Fruit fly (Drosophila melanogaster) whole organism, embryonic: ENCODE data around the gene east.

Experiments used
- CG11695 ChIP-seq: fragments of 200-800 bp; sonication (Bioruptor generic); IDR thresholded peaks from 3 replicates; pipeline ENCODE4 v1.3.6; 2022; ENCODE audit warnings: missing biosample characterization, missing genetic modification characterization
- CG12659 ChIP-seq: fragments of 200-800 bp; sonication (Bioruptor generic); optimal IDR thresholded peaks from 3 replicates; lab custom pipeline; 2017; ENCODE audit warnings: mild to moderate bottlenecking, missing biosample characterization, missing genetic modification reagents, missing genetic modification characterization
- CG13123 ChIP-seq: fragments of 200-800 bp; sonication (Bioruptor generic); optimal IDR thresholded peaks from 2 replicates; lab custom pipeline; 2016; ENCODE audit warnings: missing biosample characterization, missing genetic modification characterization
- CG13424 ChIP-seq: fragments of 200-800 bp; sonication (Bioruptor generic); optimal IDR thresholded peaks from 2 replicates; lab custom pipeline; 2019; ENCODE audit warnings: missing biosample characterization, mild to moderate bottlenecking, missing genetic modification characterization, moderate library complexity
- CG15269 ChIP-seq: fragments of 200-800 bp; sonication (Bioruptor generic); optimal IDR thresholded peaks from 2 replicates; lab custom pipeline; 2018; ENCODE audit warnings: missing biosample characterization, mild to moderate bottlenecking, missing genetic modification characterization, moderate library complexity
- CG1792 ChIP-seq: fragments of 200-800 bp; sonication (Bioruptor generic); optimal IDR thresholded peaks from 2 replicates; lab custom pipeline; 2016; ENCODE audit warnings: missing biosample characterization, missing genetic modification characterization
- CG18619 ChIP-seq: fragments of 200-800 bp; sonication (Bioruptor generic); optimal IDR thresholded peaks from 3 replicates; lab custom pipeline; 2017; ENCODE audit warnings: missing biosample characterization, mild to moderate bottlenecking, missing genetic modification characterization
- CG3065 ChIP-seq: fragments of 200-800 bp; sonication (Bioruptor generic); optimal IDR thresholded peaks from 2 replicates; lab custom pipeline; 2016; ENCODE audit warnings: missing biosample characterization, missing genetic modification characterization
- CG31441 ChIP-seq: fragments of 200-800 bp; sonication (Bioruptor generic); IDR thresholded peaks from 2 replicates; pipeline ENCODE4 v1.3.6; 2022; ENCODE audit warnings: missing biosample characterization, missing genetic modification characterization
- CG33213 ChIP-seq: fragments of 200-800 bp; sonication (Bioruptor generic); optimal IDR thresholded peaks from 3 replicates; lab custom pipeline; 2016; ENCODE audit warnings: missing biosample characterization, missing genetic modification characterization
- CG33557 ChIP-seq: fragments of 200-800 bp; sonication (Bioruptor generic); optimal IDR thresholded peaks from 2 replicates; lab custom pipeline; 2019; ENCODE audit warnings: missing biosample characterization, mild to moderate bottlenecking, missing genetic modification characterization, moderate library complexity
- CG3407 ChIP-seq: fragments of 200-800 bp; sonication (Bioruptor generic); optimal IDR thresholded peaks from 2 replicates; lab custom pipeline; 2018; ENCODE audit warnings: missing biosample characterization, mild to moderate bottlenecking, missing genetic modification characterization
- CG34422 ChIP-seq: fragments of 200-800 bp; sonication (Bioruptor generic); IDR thresholded peaks from 3 replicates; pipeline ENCODE4 v1.3.6; 2022; ENCODE audit warnings: missing biosample characterization, missing genetic modification characterization
- CG3838 ChIP-seq: fragments of 200-800 bp; sonication (Bioruptor generic); optimal IDR thresholded peaks from 3 replicates; lab custom pipeline; 2016; ENCODE audit warnings: missing biosample characterization, missing genetic modification characterization
- CG7987 ChIP-seq: fragments of 200-800 bp; sonication (Bioruptor generic); optimal IDR thresholded peaks from 2 replicates; lab custom pipeline; 2018; ENCODE audit warnings: missing biosample characterization, mild to moderate bottlenecking, missing genetic modification characterization, moderate library complexity
- CG8944 ChIP-seq: fragments of 200-800 bp; sonication (Bioruptor generic); optimal IDR thresholded peaks from 3 replicates; lab custom pipeline; 2016; ENCODE audit warnings: missing biosample characterization, missing genetic modification characterization
- CG9437 ChIP-seq: fragments of 200-800 bp; sonication (Bioruptor generic); optimal IDR thresholded peaks from 2 replicates; lab custom pipeline; 2018; ENCODE audit warnings: missing biosample characterization, mild to moderate bottlenecking, missing genetic modification characterization
- D19A ChIP-seq: fragments of 200-800 bp; optimal IDR thresholded peaks from 3 replicates; lab custom pipeline; 2019; ENCODE audit warnings: missing biosample characterization, mild to moderate bottlenecking, missing genetic modification characterization, moderate library complexity
- GATAe ChIP-seq: fragments of 200-800 bp; sonication (Bioruptor generic); conservative IDR thresholded peaks from 2 replicates; pipeline ENCODE4 v1.3.6; 2022; ENCODE audit warnings: missing biosample characterization, missing genetic modification characterization
- HLHmδ ChIP-seq: fragments of 200-800 bp; sonication (Bioruptor generic); optimal IDR thresholded peaks from 2 replicates; lab custom pipeline; 2018; ENCODE audit warnings: missing biosample characterization, mild to moderate bottlenecking, missing genetic modification characterization, moderate library complexity
- Lim3 ChIP-seq: fragments of 200-800 bp; sonication (Bioruptor generic); IDR thresholded peaks from 2 replicates; pipeline ENCODE4 v1.3.6; 2022; ENCODE audit warnings: missing biosample characterization, missing genetic modification characterization
- MBD-R2 ChIP-seq: fragments of 200-800 bp; sonication (Bioruptor generic); IDR thresholded peaks from 2 replicates; pipeline ENCODE4 v1.3.6; 2022; ENCODE audit warnings: missing biosample characterization, missing genetic modification characterization
- Nf-YC ChIP-seq: fragments of 200-800 bp; optimal IDR thresholded peaks from 3 replicates; lab custom pipeline; 2019; ENCODE audit warnings: missing biosample characterization, mild to moderate bottlenecking, missing genetic modification characterization, moderate library complexity
- Pdp1 ChIP-seq, 2 experiments: fragments of 200-800 bp; sonication (Bioruptor generic); optimal IDR thresholded peaks; 3 replicates each; lab custom pipeline; 2016; ENCODE audit warnings: missing biosample characterization in 2 of 2, missing genetic modification characterization in 2 of 2, mild to moderate bottlenecking in 1 of 2, moderate library complexity in 1 of 2
- Usf ChIP-seq: fragments of 200-800 bp; sonication (Bioruptor generic); optimal IDR thresholded peaks from 2 replicates; lab custom pipeline; 2017; ENCODE audit warnings: missing genotype, missing biosample characterization, missing genetic modification characterization
- Vsx1 ChIP-seq: fragments of 200-800 bp; sonication (Bioruptor generic); optimal IDR thresholded peaks from 2 replicates; lab custom pipeline; 2017; ENCODE audit warnings: missing biosample characterization, mild to moderate bottlenecking, missing genetic modification characterization, missing genetic modification reagents
- az2 ChIP-seq: fragments of 200-800 bp; sonication (Bioruptor generic); optimal IDR thresholded peaks from 3 replicates; lab custom pipeline; 2016; ENCODE audit warnings: missing biosample characterization, missing genetic modification characterization
- bigmax ChIP-seq: fragments of 200-800 bp; sonication (Bioruptor generic); optimal IDR thresholded peaks from 2 replicates; lab custom pipeline; 2018; ENCODE audit warnings: missing biosample characterization, mild to moderate bottlenecking, missing genetic modification characterization
- chn ChIP-seq: fragments of 200-800 bp; sonication (Bioruptor generic); optimal IDR thresholded peaks from 2 replicates; lab custom pipeline; 2016; ENCODE audit warnings: missing biosample characterization, missing genetic modification characterization
- dan ChIP-seq: fragments of 200-800 bp; sonication (Bioruptor generic); IDR thresholded peaks from 2 replicates; pipeline ENCODE4 v1.3.6; 2022; ENCODE audit warnings: missing biosample characterization, missing genetic modification characterization
- esg ChIP-seq: fragments of 200-800 bp; sonication (Bioruptor generic); conservative IDR thresholded peaks from 2 replicates; pipeline ENCODE4 v1.3.6; 2022; ENCODE audit warnings: missing biosample characterization, missing genetic modification characterization
- exex ChIP-seq: fragments of 200-800 bp; sonication (Bioruptor generic); optimal IDR thresholded peaks from 4 replicates; lab custom pipeline; 2018; ENCODE audit warnings: missing biosample characterization, mild to moderate bottlenecking, missing genetic modification characterization, moderate library complexity
- gcm2 ChIP-seq: fragments of 200-800 bp; sonication (Bioruptor generic); optimal IDR thresholded peaks from 2 replicates; lab custom pipeline; 2016; ENCODE audit warnings: missing biosample characterization, missing genetic modification characterization
- grau ChIP-seq: fragments of 200-800 bp; optimal IDR thresholded peaks from 3 replicates; lab custom pipeline; 2019; ENCODE audit warnings: missing biosample characterization, mild to moderate bottlenecking, missing genetic modification characterization, moderate library complexity
- gsb-n ChIP-seq: fragments of 200-800 bp; sonication (Bioruptor generic); optimal IDR thresholded peaks from 3 replicates; lab custom pipeline; 2018; ENCODE audit warnings: missing biosample characterization, mild to moderate bottlenecking, missing genetic modification characterization
- kah ChIP-seq: fragments of 200-800 bp; sonication (Bioruptor generic); optimal IDR thresholded peaks from 2 replicates; lab custom pipeline; 2018; ENCODE audit warnings: missing biosample characterization, mild to moderate bottlenecking, missing genetic modification characterization
- sc ChIP-seq, 3 experiments: fragments of >200 bp in 2 of 3; fragments of 200-800 bp in 1 of 3; sonication (Bioruptor generic) in 1 of 3; optimal IDR thresholded peaks; 2 replicates in 2 of 3; 3 replicates in 1 of 3; lab custom pipeline; 2017; ENCODE audit warnings: mild to moderate bottlenecking in 1 of 3, missing biosample characterization in 1 of 3, missing genetic modification characterization in 1 of 3, missing genetic modification reagents in 1 of 3
- shn ChIP-seq: fragments of 200-800 bp; sonication (Bioruptor generic); optimal IDR thresholded peaks from 3 replicates; lab custom pipeline; 2016; ENCODE audit warnings: missing biosample characterization, missing genetic modification characterization
- slou ChIP-seq: fragments of 200-800 bp; sonication (Bioruptor generic); optimal IDR thresholded peaks from 3 replicates; lab custom pipeline; 2016; ENCODE audit warnings: missing biosample characterization, missing genetic modification characterization
- sqz ChIP-seq: fragments of 200-800 bp; sonication (Bioruptor generic); optimal IDR thresholded peaks from 3 replicates; lab custom pipeline; 2018; ENCODE audit warnings: missing biosample characterization, mild to moderate bottlenecking, missing genetic modification characterization
- stc ChIP-seq: fragments of 200-800 bp; sonication (Bioruptor generic); IDR thresholded peaks from 2 replicates; pipeline ENCODE4 v1.3.6; 2022; ENCODE audit warnings: missing biosample characterization, missing genetic modification characterization
- sug ChIP-seq: fragments of 200-800 bp; optimal IDR thresholded peaks from 2 replicates; lab custom pipeline; 2019; ENCODE audit warnings: missing biosample characterization, mild to moderate bottlenecking, missing genetic modification characterization, moderate library complexity
- tll ChIP-seq, 2 experiments: fragments of 200-800 bp in 1 of 2; fragments of >200 bp in 1 of 2; sonication (Bioruptor generic) in 1 of 2; optimal IDR thresholded peaks; 2 replicates each; lab custom pipeline; 2017 to 2019; ENCODE audit warnings: missing biosample characterization in 2 of 2, missing genetic modification characterization in 2 of 2, mild to moderate bottlenecking in 1 of 2, moderate library complexity in 1 of 2
- vvl ChIP-seq: fragments of 200-800 bp; sonication (Bioruptor generic); IDR thresholded peaks from 2 replicates; pipeline ENCODE4 v1.3.6; 2022; ENCODE audit warnings: missing biosample characterization, missing genetic modification characterization
- wdn ChIP-seq: fragments of 200-800 bp; sonication (Bioruptor generic); IDR thresholded peaks from 2 replicates; pipeline ENCODE4 v1.3.6; 2022; ENCODE audit warnings: missing biosample characterization, missing genetic modification characterization
- wek ChIP-seq: fragments of 200-800 bp; sonication (Bioruptor generic); optimal IDR thresholded peaks from 3 replicates; lab custom pipeline; 2018; ENCODE audit warnings: missing biosample characterization, mild to moderate bottlenecking, missing genetic modification characterization, moderate library complexity
- zen ChIP-seq: fragments of 200-800 bp; sonication (Bioruptor generic); optimal IDR thresholded peaks from 3 replicates; lab custom pipeline; 2018; ENCODE audit warnings: missing biosample characterization, mild to moderate bottlenecking, missing genetic modification characterization, moderate library complexity
- zfh2 ChIP-seq: fragments of 200-800 bp; sonication (Bioruptor generic); optimal IDR thresholded peaks from 2 replicates; lab custom pipeline; 2016; ENCODE audit warnings: missing biosample characterization, missing genetic modification characterization

east gene

DNA sequence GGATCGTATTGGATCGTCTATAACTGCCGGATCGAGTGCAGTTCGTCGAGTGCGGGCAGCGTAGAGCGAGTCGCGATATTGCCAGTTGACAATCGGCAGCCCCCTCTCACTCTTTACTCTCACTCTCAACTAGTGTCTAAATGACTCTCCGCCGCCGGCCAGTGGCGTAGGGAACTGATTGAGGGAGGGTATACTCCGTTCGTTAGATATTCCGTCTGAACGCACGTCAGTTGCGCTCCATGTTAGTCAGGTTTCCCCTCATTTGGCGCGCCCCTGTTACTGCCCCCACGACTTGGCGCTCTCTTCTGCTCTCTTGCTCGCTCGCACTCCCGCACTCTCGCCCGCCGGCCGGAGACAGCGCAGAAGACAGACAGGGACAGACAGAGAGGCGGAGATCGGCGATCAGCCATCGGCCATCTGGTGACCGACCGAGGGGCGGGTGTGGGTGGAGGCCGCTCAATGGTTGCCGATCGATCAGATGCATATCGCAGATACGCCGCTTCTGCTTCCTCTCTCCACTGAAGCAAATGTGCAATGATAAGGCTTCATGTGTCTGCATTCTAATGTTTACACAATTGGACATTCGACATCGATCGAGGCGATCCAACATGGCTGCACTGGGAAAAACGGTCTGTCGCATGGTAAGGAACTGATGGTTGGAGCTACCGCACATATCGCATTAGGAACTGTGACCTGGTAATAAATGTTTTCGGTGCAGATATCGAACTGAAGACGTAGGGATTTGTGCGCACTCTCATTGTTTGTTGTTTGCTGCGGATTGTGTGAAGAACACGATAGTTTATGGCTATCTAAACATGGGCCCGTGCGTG is 39.6 kb downstream of the east start, which contains the start of gene moody (continued):
- peak; percentile 95 to 98 for TF ChIP-seq Pdp1 (GFP tag; optimal IDR thresholded peaks at IDR 0.05; lab: Kevin White, UChicago)
- peak; percentile 88 for TF ChIP-seq CG3407
- peak; percentile 95 for TF ChIP-seq grau (tag; lab: Kevin White, UChicago)
- peak; percentile 97 for TF ChIP-seq CG33213 (GFP tag; lab: Kevin White, UChicago)
- peak; percentile 91 for TF ChIP-seq D19A
- TF ChIP-seq Lim3 = peak; percentile 86
- TF ChIP-seq zfh2 (GFP tag; lab: Kevin White, UChicago) = peak; percentile 98
- peak; percentile 96 for TF ChIP-seq Usf (GFP tag; lab: Kevin White, UChicago)
- TF ChIP-seq slou = peak; percentile 87
- peak; percentile 85 for TF ChIP-seq exex (tag; lab: Kevin White, UChicago)
- peak; percentile 90 for TF ChIP-seq CG3065 (GFP tag; lab: Kevin White, UChicago)
- peak; percentile 99 for TF ChIP-seq wdn (GFP tag; lab: Robert Waterston, UW)
- TF ChIP-seq wek (GFP tag; lab: Kevin White, UChicago) = peak; percentile 92
- peak; percentile 97 for TF ChIP-seq CG7987 (GFP tag; lab: Kevin White, UChicago)
- peak; percentile 94 for TF ChIP-seq CG13123 (GFP tag; lab: Kevin White, UChicago)
- TF ChIP-seq CG34422 (GFP tag; lab: Robert Waterston, UW) = peak; percentile 98
- peak; percentile 73 for TF ChIP-seq zen (tag; lab: Kevin White, UChicago)
- peak; percentile 91 for TF ChIP-seq dan
- peak; percentile 88 for TF ChIP-seq GATAe (GFP tag; lab: Robert Waterston, UW)
- TF ChIP-seq gsb-n (tag; lab: Kevin White, UChicago) = peak; percentile 85
- TF ChIP-seq sqz (GFP tag; lab: Kevin White, UChicago) = peak; percentile 63
- peak; percentile 98 for TF ChIP-seq CG12659 (GFP tag; lab: Kevin White, UChicago)
- peak; percentile 97 for TF ChIP-seq CG13424 (tag; lab: Kevin White, UChicago)
- peak; percentile 79 for TF ChIP-seq CG9437
- peak; percentile 97 for TF ChIP-seq HLHmδ (GFP tag; lab: Kevin White, UChicago)
- TF ChIP-seq chn = peak; percentile 97
- TF ChIP-seq MBD-R2 (GFP tag; lab: Robert Waterston, UW) = peak; percentile 98
- peak; percentile 98 for TF ChIP-seq CG8944 (GFP tag; lab: Kevin White, UChicago)
- peak; percentile 89 for TF ChIP-seq Vsx1 (GFP tag; lab: Kevin White, UChicago)
- TF ChIP-seq shn (GFP tag; lab: Kevin White, UChicago) = peak; percentile 98
- TF ChIP-seq CG33557 = peak; percentile 86
- peak; percentile 95 for TF ChIP-seq stc (GFP tag; lab: Robert Waterston, UW)
- peak; percentile 97 for TF ChIP-seq sug
- TF ChIP-seq gcm2 (GFP tag; lab: Kevin White, UChicago) = peak; percentile 91
- TF ChIP-seq CG1792 (GFP tag; lab: Kevin White, UChicago) = peak; percentile 96
- peak; percentile 90 for TF ChIP-seq kah (GFP tag; lab: Kevin White, UChicago)
- peak; percentile 94 for TF ChIP-seq CG11695 (GFP tag; lab: Robert Waterston, UW)
- peak; percentile 88 for TF ChIP-seq CG31441 (GFP tag; lab: Robert Waterston, UW)
- peak; percentile 97 for TF ChIP-seq az2
- peak; percentile 62 for TF ChIP-seq bigmax (GFP tag; lab: Kevin White, UChicago)
- peak; percentile 97 for TF ChIP-seq CG15269 (tag; lab: Kevin White, UChicago)
- peak; percentile 91 for TF ChIP-seq Nf-YC (tag; lab: Kevin White, UChicago)
- no peak for TF ChIP-seq tll (GFP tag; optimal IDR thresholded peaks at IDR 0.05; lab: Kevin White, UChicago)
- TF ChIP-seq sc (optimal IDR thresholded peaks at IDR 0.05; lab: Kevin White, UChicago) = no peak
- TF ChIP-seq sc (GFP tag; optimal IDR thresholded peaks at IDR 0.05; lab: Kevin White, UChicago) = peak; percentile 83
- TF ChIP-seq CG18619 = peak; percentile 97
- TF ChIP-seq CG3838 (GFP tag; lab: Kevin White, UChicago) = peak; percentile 83
- peak; percentile 99 for TF ChIP-seq vvl (GFP tag; lab: Robert Waterston, UW)
- TF ChIP-seq esg (GFP tag; lab: Robert Waterston, UW) = peak; percentile 95
